Worm (Caenorhabditis elegans) whole organism, L1 larva: Measurements from ENCODE around the gene Y62H9A.8.
A peak's percentile ranks its signal among the peaks of the same experiment; 100 is the strongest.

ENCODE experiments used
- C04F5.9 ChIP-seq: sonication (generic microtip); optimal IDR thresholded peaks from 2 replicates; lab custom pipeline; 2016; ENCODE audit warnings: missing genetic modification characterization, missing compliant biosample characterization
- C16A3.4 ChIP-seq: fragments of 150-350 bp; optimal IDR thresholded peaks from 2 replicates; lab custom pipeline; 2014; ENCODE audit warnings: missing biosample characterization, missing genetic modification characterization
- C34B4.2 ChIP-seq: sonication (generic microtip); optimal IDR thresholded peaks from 2 replicates; lab custom pipeline; 2017; ENCODE audit warnings: mild to moderate bottlenecking, missing genetic modification characterization, missing compliant biosample characterization
- F16B12.6 ChIP-seq: fragments of 150-350 bp; optimal IDR thresholded peaks from 2 replicates; lab custom pipeline; 2014; ENCODE audit warnings: missing biosample characterization, missing genetic modification characterization
- Y116A8C.19 ChIP-seq: sonication (generic microtip); optimal IDR thresholded peaks from 2 replicates; lab custom pipeline; 2016; ENCODE audit warnings: missing compliant biosample characterization, missing genetic modification characterization, borderline replicate concordance
- aly-2 ChIP-seq: fragments of 150-350 bp; optimal IDR thresholded peaks from 2 replicates; lab custom pipeline; 2014; ENCODE audit warnings: missing biosample characterization, missing genetic modification characterization
- ama-1 ChIP-seq: fragments of 150-350 bp; optimal IDR thresholded peaks from 2 replicates; lab custom pipeline; 2014
- ceh-63 ChIP-seq: fragments of 200-800 bp; sonication (Bioruptor generic); optimal IDR thresholded peaks from 2 replicates; lab custom pipeline; 2018; ENCODE audit warnings: mild to moderate bottlenecking, missing genetic modification characterization, missing compliant biosample characterization
- ceh-82 ChIP-seq, 3 experiments: fragments of 150-350 bp in 1 of 3; sonication (generic microtip) in 2 of 3; optimal IDR thresholded peaks; 2 replicates each; lab custom pipeline; 2014 to 2017; ENCODE audit warnings: missing biosample characterization in 3 of 3, missing genetic modification characterization in 3 of 3
- ceh-90 ChIP-seq: sonication (generic microtip); optimal IDR thresholded peaks from 2 replicates; lab custom pipeline; 2016; ENCODE audit warnings: missing genetic modification characterization, missing compliant biosample characterization
- ces-1 ChIP-seq: fragments of 150-350 bp; optimal IDR thresholded peaks from 2 replicates; lab custom pipeline; 2014; ENCODE audit warnings: missing biosample characterization, missing genetic modification reagents, missing genetic modification characterization
- dpl-1 ChIP-seq, 3 experiments: fragments of 150-350 bp in 2 of 3; sonication (generic microtip) in 1 of 3; optimal IDR thresholded peaks; 2 replicates each; lab custom pipeline; 2014 to 2017; ENCODE audit warnings: missing biosample characterization in 3 of 3, missing genetic modification characterization in 3 of 3, missing genetic modification reagents in 3 of 3
- efl-1 ChIP-seq, 4 experiments: fragments of 150-350 bp; optimal IDR thresholded peaks in 3 of 4; peaks in 1 of 4; 1 replicate in 1 of 4; 2 replicates in 3 of 4; lab custom pipeline; 2014; ENCODE audit warnings: missing biosample characterization in 2 of 4, missing genetic modification characterization in 2 of 4, missing genetic modification reagents in 2 of 4
- efl-3 ChIP-seq: fragments of 200-800 bp; sonication (Bioruptor generic); optimal IDR thresholded peaks from 2 replicates; lab custom pipeline; 2018; ENCODE audit warnings: mild to moderate bottlenecking, missing genetic modification characterization, missing compliant biosample characterization
- egl-13 ChIP-seq: sonication (generic microtip); optimal IDR thresholded peaks from 2 replicates; lab custom pipeline; 2016; ENCODE audit warnings: missing genotype, missing genetic modification reagents, missing genetic modification characterization, missing compliant biosample characterization
- egl-27 ChIP-seq, 2 experiments: fragments of 150-350 bp in 1 of 2; sonication (generic microtip); optimal IDR thresholded peaks; 3 replicates each; lab custom pipeline; 2017 to 2018; ENCODE audit warnings: missing biosample characterization in 2 of 2, missing genetic modification characterization in 2 of 2, missing genetic modification reagents in 2 of 2
- elt-2 ChIP-seq: sonication (generic microtip); optimal IDR thresholded peaks from 2 replicates; lab custom pipeline; 2016; ENCODE audit warnings: missing genetic modification characterization, mild to moderate bottlenecking, inconsistent platforms, missing compliant biosample characterization, missing genetic modification reagents
- fkh-10 ChIP-seq: sonication (generic microtip); optimal IDR thresholded peaks from 2 replicates; lab custom pipeline; 2017; ENCODE audit warnings: missing biosample characterization, missing genetic modification reagents, missing genetic modification characterization
- fkh-4 ChIP-seq: sonication (generic microtip); optimal IDR thresholded peaks from 2 replicates; lab custom pipeline; 2016; ENCODE audit warnings: missing compliant biosample characterization, missing genetic modification characterization, borderline replicate concordance
- fos-1 ChIP-seq: fragments of 150-350 bp; optimal IDR thresholded peaks from 2 replicates; lab custom pipeline; 2014; ENCODE audit warnings: missing biosample characterization, missing genetic modification characterization
- grh-1 ChIP-seq: fragments of 200-800 bp; sonication (Bioruptor generic); IDR thresholded peaks from 2 replicates; pipeline ENCODE4 v1.3.6; 2022; ENCODE audit warnings: missing genetic modification reagents, missing genetic modification characterization, missing compliant biosample characterization
- hlh-17 ChIP-seq: fragments of 200-800 bp; sonication (Bioruptor generic); optimal IDR thresholded peaks from 2 replicates; lab custom pipeline; 2018; ENCODE audit warnings: missing genetic modification characterization, mild to moderate bottlenecking, missing compliant biosample characterization, moderate library complexity, borderline replicate concordance
- hpl-2 ChIP-seq: fragments of 150-350 bp; optimal IDR thresholded peaks from 2 replicates; lab custom pipeline; 2014; ENCODE audit warnings: missing biosample characterization, missing genetic modification reagents, missing genetic modification characterization
- irx-1 ChIP-seq: sonication (generic microtip); optimal IDR thresholded peaks from 2 replicates; lab custom pipeline; 2016; ENCODE audit warnings: missing genetic modification characterization, missing compliant biosample characterization
- jun-1 ChIP-seq: fragments of 150-350 bp; optimal IDR thresholded peaks from 2 replicates; lab custom pipeline; 2014; ENCODE audit warnings: missing biosample characterization, missing genetic modification reagents, missing genetic modification characterization
- lin-35 ChIP-seq, 2 experiments: fragments of 150-350 bp; optimal IDR thresholded peaks; 2 replicates each; lab custom pipeline; 2014; ENCODE audit warnings: missing biosample characterization in 2 of 2, missing genetic modification characterization in 2 of 2, missing genetic modification reagents in 2 of 2
- lin-39 ChIP-seq: fragments of 150-350 bp; optimal IDR thresholded peaks from 2 replicates; lab custom pipeline; 2014; ENCODE audit warnings: missing biosample characterization, missing genetic modification reagents, missing genetic modification characterization
- lir-3 ChIP-seq: sonication (generic microtip); optimal IDR thresholded peaks from 2 replicates; lab custom pipeline; 2016; ENCODE audit warnings: mild to moderate bottlenecking, missing genetic modification characterization, moderate library complexity, missing compliant biosample characterization; ENCODE audit not compliant: poor library complexity
- lsy-2 ChIP-seq, 2 experiments: fragments of 150-350 bp; optimal IDR thresholded peaks; 2 replicates each; lab custom pipeline; 2014; ENCODE audit warnings: missing biosample characterization in 2 of 2, missing genetic modification characterization in 2 of 2
- mdl-1 ChIP-seq, 2 experiments: fragments of 150-350 bp; optimal IDR thresholded peaks; 2 replicates each; lab custom pipeline; 2014 to 2017; ENCODE audit warnings: missing biosample characterization in 2 of 2, missing genetic modification characterization in 2 of 2, inconsistent platforms in 1 of 2
- mef-2 ChIP-seq: fragments of 150-350 bp; optimal IDR thresholded peaks from 2 replicates; lab custom pipeline; 2014; ENCODE audit warnings: missing biosample characterization, missing genetic modification characterization
- nhr-11 ChIP-seq: fragments of 150-350 bp; optimal IDR thresholded peaks from 2 replicates; lab custom pipeline; 2014; ENCODE audit warnings: missing biosample characterization, missing genetic modification characterization
- nhr-12 ChIP-seq: sonication (generic microtip); optimal IDR thresholded peaks from 2 replicates; lab custom pipeline; 2017; ENCODE audit warnings: missing biosample characterization, missing genetic modification characterization
- nhr-20 ChIP-seq: sonication (generic microtip); optimal IDR thresholded peaks from 2 replicates; lab custom pipeline; 2016; ENCODE audit warnings: mild to moderate bottlenecking, missing genetic modification characterization, missing compliant biosample characterization
- nhr-237 ChIP-seq: fragments of 150-350 bp; optimal IDR thresholded peaks from 2 replicates; lab custom pipeline; 2014; ENCODE audit warnings: missing biosample characterization, missing genetic modification characterization
- nhr-28 ChIP-seq: fragments of 150-350 bp; optimal IDR thresholded peaks from 2 replicates; lab custom pipeline; 2014; ENCODE audit warnings: missing biosample characterization, missing genetic modification characterization
- nhr-47 ChIP-seq: sonication (generic microtip); optimal IDR thresholded peaks from 2 replicates; lab custom pipeline; 2016; ENCODE audit warnings: mild to moderate bottlenecking, missing genetic modification characterization, moderate library complexity, missing compliant biosample characterization
- nhr-71 ChIP-seq: sonication (generic microtip); optimal IDR thresholded peaks from 2 replicates; lab custom pipeline; 2016; ENCODE audit warnings: mild to moderate bottlenecking, missing genetic modification characterization, moderate library complexity, missing compliant biosample characterization
- nhr-77 ChIP-seq: fragments of 150-350 bp; optimal IDR thresholded peaks from 2 replicates; lab custom pipeline; 2014; ENCODE audit warnings: missing biosample characterization, missing genetic modification characterization
- nhr-90 ChIP-seq: sonication (generic microtip); optimal IDR thresholded peaks from 2 replicates; lab custom pipeline; 2016; ENCODE audit warnings: mild to moderate bottlenecking, missing genetic modification characterization, missing compliant biosample characterization; ENCODE audit not compliant: poor library complexity
- pqm-1 ChIP-seq: sonication (generic microtip); optimal IDR thresholded peaks from 3 replicates; lab custom pipeline; 2017; ENCODE audit warnings: missing biosample characterization, missing genetic modification characterization
- rnt-1 ChIP-seq: sonication (generic microtip); optimal IDR thresholded peaks from 2 replicates; lab custom pipeline; 2016; ENCODE audit warnings: mild to moderate bottlenecking, missing genetic modification characterization, moderate library complexity, missing compliant biosample characterization
- skn-1 ChIP-seq: fragments of 150-350 bp; optimal IDR thresholded peaks from 2 replicates; lab custom pipeline; 2014; ENCODE audit warnings: missing biosample characterization, missing genetic modification characterization
- snpc-4 ChIP-seq: fragments of 150-350 bp; optimal IDR thresholded peaks from 2 replicates; lab custom pipeline; 2014; ENCODE audit warnings: missing biosample characterization, missing genetic modification characterization
- sptf-1 ChIP-seq: fragments of 150-350 bp; optimal IDR thresholded peaks from 2 replicates; lab custom pipeline; 2014; ENCODE audit warnings: missing biosample characterization, missing genetic modification characterization
- sup-37 ChIP-seq: fragments of 200-800 bp; sonication (Bioruptor generic); optimal IDR thresholded peaks from 2 replicates; lab custom pipeline; 2018; ENCODE audit warnings: mild to moderate bottlenecking, missing genetic modification characterization, missing compliant biosample characterization
- swsn-7 ChIP-seq: sonication (generic microtip); optimal IDR thresholded peaks from 2 replicates; lab custom pipeline; 2016; ENCODE audit warnings: missing genetic modification characterization, missing compliant biosample characterization
- tlp-1 ChIP-seq: fragments of 150-350 bp; optimal IDR thresholded peaks from 2 replicates; lab custom pipeline; 2014; ENCODE audit warnings: missing biosample characterization, missing genetic modification characterization
- unc-130 ChIP-seq: fragments of 150-350 bp; optimal IDR thresholded peaks from 2 replicates; lab custom pipeline; 2017; ENCODE audit warnings: missing biosample characterization, missing genetic modification characterization, inconsistent platforms
- unc-98 ChIP-seq: fragments of 200-800 bp; sonication (Bioruptor generic); IDR thresholded peaks from 2 replicates; pipeline ENCODE4 v1.3.6; 2022; ENCODE audit warnings: missing genetic modification characterization, missing compliant biosample characterization
- xbp-1 ChIP-seq: sonication (generic microtip); optimal IDR thresholded peaks from 2 replicates; lab custom pipeline; 2016; ENCODE audit warnings: missing genetic modification characterization, missing compliant biosample characterization
- zag-1 ChIP-seq: fragments of 150-350 bp; optimal IDR thresholded peaks from 2 replicates; lab custom pipeline; 2014; ENCODE audit warnings: missing biosample characterization, missing genetic modification characterization
- zip-4 ChIP-seq: fragments of 200-800 bp; sonication (Bioruptor generic); optimal IDR thresholded peaks from 2 replicates; lab custom pipeline; 2018; ENCODE audit warnings: mild to moderate bottlenecking, missing genetic modification characterization, moderate library complexity, missing compliant biosample characterization

Y62H9A.8 gene

ce11 chrX:11934933-11935332 is 42.7 kb upstream of the Y62H9A.8 start:
- TF ChIP-seq mef-2 (tag; lab: Kevin White, UChicago) (no peak), xbp-1 (tag; lab: Kevin White, UChicago) (peak; percentile 49), lsy-2 (tag; optimal IDR thresholded peaks at IDR 0.05; lab: Kevin White, UChicago) (peak in 1 of 2 experiments; percentile 17), lir-3 (tag; lab: Kevin White, UChicago) (peak; percentile 33), zip-4 (GFP tag; lab: Kevin White, UChicago) (no peak), fos-1 (tag; lab: Kevin White, UChicago) (peak; percentile 10), hpl-2 (no peak), skn-1 (tag; lab: Kevin White, UChicago) (peak; percentile 43), egl-13 (tag; lab: Kevin White, UChicago) (peak; percentile 6), fkh-4 (tag; lab: Kevin White, UChicago) (no peak), sptf-1 (tag; lab: Kevin White, UChicago) (no peak), elt-2 (tag; lab: Kevin White, UChicago) (peak; percentile 18), C16A3.4 (tag; lab: Kevin White, UChicago) (peak; percentile 57), dpl-1 (GFP tag; optimal IDR thresholded peaks at IDR 0.05; lab: Kevin White, UChicago) (no peak), nhr-71 (tag; lab: Kevin White, UChicago) (peak; percentile 63), nhr-11 (tag; lab: Kevin White, UChicago) (no peak), ama-1 (no peak), irx-1 (tag; lab: Kevin White, UChicago) (no peak), egl-27 (tag; optimal IDR thresholded peaks at IDR 0.05; lab: Kevin White, UChicago) (no peak), pqm-1 (tag; lab: Kevin White, UChicago) (no peak), nhr-20 (tag; lab: Kevin White, UChicago) (peak; percentile 63), efl-3 (GFP tag; lab: Kevin White, UChicago) (no peak), fkh-10 (peak; percentile 43), lin-35 (GFP tag; optimal IDR thresholded peaks at IDR 0.05; lab: Kevin White, UChicago) (peak; percentile 24 to 64), ceh-63 (GFP tag; lab: Kevin White, UChicago) (no peak), tlp-1 (tag; lab: Kevin White, UChicago) (no peak), nhr-47 (tag; lab: Kevin White, UChicago) (peak; percentile 78), efl-1 (optimal IDR thresholded peaks at IDR 0.05; lab: Kevin White, UChicago) (peak; percentile 11 to 24), efl-1 (GFP tag; optimal IDR thresholded peaks at IDR 0.05 in 1 of 2; lab: Kevin White, UChicago) (peak in 1 of 2 experiments; percentile 91), zag-1 (tag; lab: Kevin White, UChicago) (no peak), ceh-82 (tag; optimal IDR thresholded peaks at IDR 0.05; lab: Kevin White, UChicago) (peak; percentile 58 to 69 (median 63)), nhr-28 (tag; lab: Kevin White, UChicago) (no peak), mdl-1 (tag; optimal IDR thresholded peaks at IDR 0.05; lab: Kevin White, UChicago) (peak in 1 of 2 experiments; percentile 21), sup-37 (GFP tag; lab: Kevin White, UChicago) (no peak), C04F5.9 (tag; lab: Kevin White, UChicago) (no peak), swsn-7 (tag; lab: Kevin White, UChicago) (peak; percentile 52), nhr-237 (tag; lab: Kevin White, UChicago) (no peak), ces-1 (GFP tag; lab: Kevin White, UChicago) (no peak), nhr-12 (tag; lab: Kevin White, UChicago) (no peak), lin-39 (tag; lab: Kevin White, UChicago) (peak; percentile 0), nhr-90 (tag; lab: Kevin White, UChicago) (peak; percentile 57), C34B4.2 (tag; lab: Kevin White, UChicago) (no peak), unc-98 (no peak), ceh-90 (no peak), rnt-1 (peak; percentile 67), nhr-77 (peak; percentile 43), snpc-4 (tag; lab: Kevin White, UChicago) (peak; percentile 13), grh-1 (no peak; the same call in 1 of the 2 replicates), hlh-17 (GFP tag; lab: Kevin White, UChicago) (no peak), Y116A8C.19 (tag; lab: Kevin White, UChicago) (no peak), F16B12.6 (tag; lab: Kevin White, UChicago) (no peak), unc-130 (tag; lab: Kevin White, UChicago) (peak; percentile 23), jun-1 (peak; percentile 43), aly-2 (no peak)
